Fruit fly (Drosophila melanogaster) whole organism, prepupa: ENCODE results near the gene CG31869.

ENCODE experiments used
- Blimp-1 ChIP-seq: fragments of 200-800 bp; sonication (Bioruptor generic); optimal IDR thresholded peaks from 3 replicates; lab custom pipeline; 2017; ENCODE audit warnings: missing biosample characterization, missing genetic modification characterization, mild to moderate bottlenecking, moderate library complexity, missing genetic modification reagents
- CG10669 ChIP-seq: fragments of 200-800 bp; sonication (Bioruptor generic); optimal IDR thresholded peaks from 3 replicates; lab custom pipeline; 2018; ENCODE audit warnings: missing biosample characterization, mild to moderate bottlenecking, missing genetic modification characterization, moderate library complexity
- CG16779 ChIP-seq: fragments of 200-800 bp; sonication (Bioruptor generic); optimal IDR thresholded peaks from 3 replicates; lab custom pipeline; 2017; ENCODE audit warnings: missing biosample characterization, mild to moderate bottlenecking, missing genetic modification characterization
- CG3032 ChIP-seq: fragments of 200-800 bp; optimal IDR thresholded peaks from 2 replicates; lab custom pipeline; 2019; ENCODE audit warnings: missing biosample characterization, mild to moderate bottlenecking, missing genetic modification characterization, moderate library complexity
- CG4318 ChIP-seq: fragments of 200-800 bp; sonication (Bioruptor generic); optimal IDR thresholded peaks from 3 replicates; lab custom pipeline; 2017; ENCODE audit warnings: missing biosample characterization, mild to moderate bottlenecking, missing genetic modification characterization
- CG6792 ChIP-seq: fragments of 200-800 bp; sonication (Bioruptor generic); optimal IDR thresholded peaks from 3 replicates; lab custom pipeline; 2016; ENCODE audit warnings: missing biosample characterization, missing genetic modification characterization
- CG6854 ChIP-seq: fragments of 200-800 bp; sonication (Bioruptor generic); optimal IDR thresholded peaks from 2 replicates; lab custom pipeline; 2017; ENCODE audit warnings: missing biosample characterization, mild to moderate bottlenecking, missing genetic modification characterization
- CG7368 ChIP-seq: fragments of 200-800 bp; sonication (Bioruptor generic); optimal IDR thresholded peaks from 3 replicates; lab custom pipeline; 2016; ENCODE audit warnings: missing biosample characterization, missing genetic modification characterization
- Eip75B ChIP-seq: fragments of 200-800 bp; sonication (Bioruptor generic); optimal IDR thresholded peaks from 3 replicates; lab custom pipeline; 2016; ENCODE audit warnings: missing biosample characterization, missing genetic modification characterization
- dac ChIP-seq: fragments of 200-800 bp; sonication (Bioruptor generic); optimal IDR thresholded peaks from 2 replicates; lab custom pipeline; 2017; ENCODE audit warnings: missing biosample characterization, mild to moderate bottlenecking, missing genetic modification characterization
- topi ChIP-seq: fragments of 200-800 bp; sonication (Bioruptor generic); optimal IDR thresholded peaks from 3 replicates; lab custom pipeline; 2016; ENCODE audit warnings: missing biosample characterization, missing genetic modification characterization
- vri ChIP-seq: fragments of 200-800 bp; sonication (Bioruptor generic); optimal IDR thresholded peaks from 3 replicates; lab custom pipeline; 2016; ENCODE audit warnings: missing biosample characterization, mild to moderate bottlenecking, missing genetic modification characterization

dm6 chr2L:10749607-10750467, 51.1 kb downstream of the CG31869 start:
- TF ChIP-seq CG7368 (GFP tag; lab: Kevin White, UChicago) (no peak), Blimp-1 (GFP tag; lab: Kevin White, UChicago) (no peak), CG6792 (GFP tag; lab: Kevin White, UChicago) (no peak), topi (GFP tag; lab: Kevin White, UChicago) (no peak), CG10669 (GFP tag; lab: Kevin White, UChicago) (no peak), CG3032 (tag; lab: Kevin White, UChicago) (no peak), CG6854 (GFP tag; lab: Kevin White, UChicago) (no peak), dac (GFP tag; lab: Kevin White, UChicago) (no peak), Eip75B (GFP tag; lab: Kevin White, UChicago) (no peak), CG16779 (tag; lab: Kevin White, UChicago) (no peak), CG4318 (GFP tag; lab: Kevin White, UChicago) (no peak), vri (GFP tag; lab: Kevin White, UChicago) (peak; percentile 43)
